Worm (Caenorhabditis elegans) whole organism, L4 larva: Measurements from ENCODE around the gene K10D6.4.

Experiments
- F10B5.3 ChIP-seq: sonication (generic microtip); optimal IDR thresholded peaks from 2 replicates; lab custom pipeline; 2016; ENCODE audit warnings: mild to moderate bottlenecking, missing genetic modification characterization, missing compliant biosample characterization
- T20F7.1 ChIP-seq: fragments of 200-800 bp; sonication (Bioruptor generic); optimal IDR thresholded peaks from 2 replicates; lab custom pipeline; 2018; ENCODE audit warnings: mild to moderate bottlenecking, missing genetic modification characterization, missing compliant biosample characterization
- T26A8.4 ChIP-seq: fragments of 200-800 bp; sonication (Bioruptor generic); IDR thresholded peaks from 2 replicates; pipeline ENCODE4 v1.3.6; 2022; ENCODE audit warnings: missing genetic modification characterization, missing compliant biosample characterization
- Y5F2A.4 ChIP-seq: fragments of 200-800 bp; sonication (Bioruptor generic); optimal IDR thresholded peaks from 2 replicates; lab custom pipeline; 2018; ENCODE audit warnings: mild to moderate bottlenecking, missing genetic modification characterization, missing compliant biosample characterization
- ZK337.2 ChIP-seq: fragments of 200-800 bp; sonication (Bioruptor generic); IDR thresholded peaks from 2 replicates; pipeline ENCODE4 v1.3.6; 2022; ENCODE audit warnings: missing genetic modification reagents, missing genetic modification characterization, missing compliant biosample characterization
- aha-1 ChIP-seq: fragments of 150-350 bp; peaks from one replicate; lab custom pipeline; 2014; ENCODE audit warnings: missing biosample characterization, missing genetic modification characterization
- arid-1 ChIP-seq: fragments of 200-800 bp; sonication (Bioruptor generic); conservative IDR thresholded peaks from 2 replicates; pipeline ENCODE4 v1.3.6; 2022; ENCODE audit warnings: missing genetic modification reagents, missing genetic modification characterization, missing compliant biosample characterization
- attf-4 ChIP-seq: sonication (generic microtip); optimal IDR thresholded peaks from 3 replicates; lab custom pipeline; 2017; ENCODE audit warnings: missing biosample characterization, missing genetic modification characterization
- ceh-20 ChIP-seq: fragments of 200-800 bp; sonication (Bioruptor generic); IDR thresholded peaks from 2 replicates; pipeline ENCODE4 v1.3.6; 2022; ENCODE audit warnings: missing genetic modification reagents, missing genetic modification characterization, missing compliant biosample characterization
- ceh-62 ChIP-seq: sonication (generic microtip); optimal IDR thresholded peaks from 2 replicates; lab custom pipeline; 2017; ENCODE audit warnings: missing biosample characterization, missing genetic modification characterization
- ceh-82 ChIP-seq: sonication (generic microtip); optimal IDR thresholded peaks from 2 replicates; lab custom pipeline; 2017; ENCODE audit warnings: missing biosample characterization, missing genetic modification characterization
- cey-2 ChIP-seq: sonication (generic microtip); optimal IDR thresholded peaks from 3 replicates; lab custom pipeline; 2017; ENCODE audit warnings: missing genetic modification characterization, mild to moderate bottlenecking, missing compliant biosample characterization, antibody characterized with exemption, borderline replicate concordance; ENCODE audit not compliant: insufficient read depth
- ctbp-1 ChIP-seq: fragments of 200-800 bp; sonication (Bioruptor generic); IDR thresholded peaks from 2 replicates; pipeline ENCODE4 v1.3.6; 2022; ENCODE audit warnings: missing genetic modification reagents, missing genetic modification characterization, missing compliant biosample characterization
- daf-16 ChIP-seq, 3 experiments: sonication (generic microtip); optimal IDR thresholded peaks; 2 replicates each; lab custom pipeline; 2016 to 2017; ENCODE audit warnings: missing genetic modification characterization in 3 of 3, missing genetic modification reagents in 3 of 3, mild to moderate bottlenecking in 2 of 3, missing compliant biosample characterization in 2 of 3, missing biosample characterization in 1 of 3, moderate library complexity in 1 of 3
- daf-8 ChIP-seq: fragments of 200-800 bp; sonication (Bioruptor generic); IDR thresholded peaks from 2 replicates; pipeline ENCODE4 v1.3.6; 2022; ENCODE audit warnings: missing genetic modification characterization, missing compliant biosample characterization
- dmd-6 ChIP-seq: fragments of 200-800 bp; sonication (Bioruptor generic); IDR thresholded peaks from 2 replicates; pipeline ENCODE4 v1.3.6; 2022; ENCODE audit warnings: missing genetic modification reagents, missing genetic modification characterization, missing compliant biosample characterization
- egl-43 ChIP-seq: fragments of 200-800 bp; sonication (Bioruptor generic); IDR thresholded peaks from 2 replicates; pipeline ENCODE4 v1.3.6; 2022; ENCODE audit warnings: missing genetic modification reagents, missing genetic modification characterization, missing compliant biosample characterization
- fos-1 ChIP-seq: fragments of 150-350 bp; optimal IDR thresholded peaks from 2 replicates; lab custom pipeline; 2014; ENCODE audit warnings: missing biosample characterization, missing genetic modification characterization
- hif-1 ChIP-seq, 2 experiments: sonication (generic microtip); optimal IDR thresholded peaks; 2 replicates each; lab custom pipeline; 2016 to 2017; ENCODE audit warnings: missing compliant biosample characterization in 2 of 2, missing genetic modification characterization in 2 of 2, missing genetic modification reagents in 2 of 2, missing genotype in 2 of 2, mild to moderate bottlenecking in 1 of 2
- hlh-11 ChIP-seq: fragments of 200-800 bp; sonication (Bioruptor generic); optimal IDR thresholded peaks from 2 replicates; lab custom pipeline; 2018; ENCODE audit warnings: mild to moderate bottlenecking, missing genetic modification characterization, missing compliant biosample characterization
- lim-7 ChIP-seq: fragments of 200-800 bp; sonication (Bioruptor generic); IDR thresholded peaks from 2 replicates; pipeline ENCODE4 v1.3.6; 2022; ENCODE audit warnings: missing genetic modification characterization, missing compliant biosample characterization
- lin-1 ChIP-seq: fragments of 200-800 bp; sonication (Bioruptor generic); IDR thresholded peaks from 2 replicates; pipeline ENCODE4 v1.3.6; 2022; ENCODE audit warnings: missing genetic modification reagents, missing genetic modification characterization, missing compliant biosample characterization
- lin-15B ChIP-seq: fragments of 150-350 bp; sonication (generic microtip); optimal IDR thresholded peaks from 3 replicates; lab custom pipeline; 2014; ENCODE audit warnings: missing biosample characterization, missing genetic modification characterization
- lin-29 ChIP-seq: fragments of 200-800 bp; sonication (Bioruptor generic); IDR thresholded peaks from 2 replicates; pipeline ENCODE4 v1.3.6; 2022; ENCODE audit warnings: missing genetic modification reagents, missing genetic modification characterization, missing compliant biosample characterization
- lsy-2 ChIP-seq, 2 experiments: fragments of 150-350 bp in 1 of 2; sonication (generic microtip) in 1 of 2; optimal IDR thresholded peaks; 2 replicates each; lab custom pipeline; 2014 to 2017; ENCODE audit warnings: missing biosample characterization in 2 of 2, missing genetic modification characterization in 2 of 2
- mdl-1 ChIP-seq, 2 experiments: fragments of 150-350 bp in 1 of 2; sonication (generic microtip) in 1 of 2; optimal IDR thresholded peaks; 2 replicates each; lab custom pipeline; 2014 to 2017; ENCODE audit warnings: missing biosample characterization in 2 of 2, missing genetic modification characterization in 2 of 2
- mdt-29 ChIP-seq: fragments of 200-800 bp; sonication (Bioruptor generic); IDR thresholded peaks from 2 replicates; pipeline ENCODE4 v1.3.6; 2022; ENCODE audit warnings: missing genetic modification reagents, missing genetic modification characterization, missing compliant biosample characterization
- mxl-3 ChIP-seq: fragments of 200-800 bp; sonication (Bioruptor generic); optimal IDR thresholded peaks from 2 replicates; lab custom pipeline; 2018; ENCODE audit warnings: mild to moderate bottlenecking, missing genetic modification characterization, missing compliant biosample characterization
- nhr-11 ChIP-seq: fragments of 150-350 bp; optimal IDR thresholded peaks from 2 replicates; lab custom pipeline; 2014; ENCODE audit warnings: missing biosample characterization, missing genetic modification characterization
- nhr-28 ChIP-seq: fragments of 150-350 bp; optimal IDR thresholded peaks from 2 replicates; lab custom pipeline; 2014; ENCODE audit warnings: missing biosample characterization, missing genetic modification characterization
- php-3 ChIP-seq: fragments of 200-800 bp; sonication (Bioruptor generic); IDR thresholded peaks from 2 replicates; pipeline ENCODE4 v1.3.6; 2022; ENCODE audit warnings: missing genetic modification reagents, missing genetic modification characterization, missing compliant biosample characterization
- pqm-1 ChIP-seq: sonication (generic microtip); optimal IDR thresholded peaks from 2 replicates; lab custom pipeline; 2017; ENCODE audit warnings: missing biosample characterization, missing genetic modification characterization
- tag-97 ChIP-seq: fragments of 200-800 bp; sonication (Bioruptor generic); IDR thresholded peaks from 2 replicates; pipeline ENCODE4 v1.3.6; 2022; ENCODE audit warnings: missing genetic modification characterization, missing compliant biosample characterization
- zag-1 ChIP-seq: fragments of 150-350 bp; optimal IDR thresholded peaks from 2 replicates; lab custom pipeline; 2014; ENCODE audit warnings: missing biosample characterization, missing genetic modification characterization

The K10D6.4 gene

DNA sequence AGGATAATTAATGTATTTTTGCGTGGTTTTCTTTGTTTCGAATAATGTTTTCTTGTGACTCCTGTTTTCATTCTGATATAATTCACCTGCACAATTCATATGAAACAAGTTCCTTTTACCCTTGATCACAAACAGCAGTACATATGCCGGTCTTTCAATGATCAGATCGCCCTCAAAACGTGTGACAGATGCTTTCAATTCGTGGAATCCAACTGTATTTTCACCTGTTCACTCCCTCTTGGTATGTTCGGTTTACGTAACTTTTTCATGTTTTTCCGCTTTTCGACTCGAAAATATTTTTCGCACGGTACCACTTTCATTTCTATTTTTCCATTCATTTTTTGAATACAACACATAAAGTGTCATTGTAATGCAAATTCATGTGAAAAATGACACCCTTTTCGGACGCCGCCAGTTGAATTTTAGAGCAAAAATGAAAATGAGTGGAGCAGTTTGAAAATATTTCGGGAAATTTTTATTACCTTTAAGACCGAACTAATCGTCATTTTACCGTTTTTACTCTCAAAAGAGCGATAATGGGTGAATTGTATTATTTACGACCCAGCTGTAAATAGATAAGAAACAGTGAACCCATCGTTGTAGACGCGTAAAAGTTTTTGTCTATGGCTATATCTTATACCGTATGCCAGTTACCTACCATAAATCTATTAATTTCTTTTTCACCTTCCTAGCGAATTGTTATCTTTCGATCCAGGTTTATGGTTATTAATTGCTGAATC is at the start of gene K10D6.4:
Gene K10D6.4 (plus strand): TSS at position 100 of the 740 bp plus-strand sequence.
- no peak for TF ChIP-seq daf-8 (GFP tag; lab: Robert Waterston, UW)
- peak; percentile 22 for TF ChIP-seq hlh-11 (tag; lab: Kevin White, UChicago)
- no peak for TF ChIP-seq zag-1
- TF ChIP-seq daf-16 (GFP tag; optimal IDR thresholded peaks at IDR 0.05; lab: Kevin White, UChicago) = no peak
- TF ChIP-seq daf-16 (tag; optimal IDR thresholded peaks at IDR 0.05; lab: Kevin White, UChicago) = peak; percentile 47
- no peak for TF ChIP-seq mxl-3 (GFP tag; lab: Kevin White, UChicago)
- TF ChIP-seq php-3 (GFP tag; lab: Robert Waterston, UW) = peak; percentile 90
- TF ChIP-seq nhr-28 (tag; lab: Kevin White, UChicago) = peak; percentile 60
- TF ChIP-seq pqm-1 (tag; lab: Kevin White, UChicago) = peak; percentile 59
- TF ChIP-seq cey-2 (tag; lab: Kevin White, UChicago) = no peak
- no peak for TF ChIP-seq attf-4 (tag; lab: Kevin White, UChicago)
- 0 out of 2 replicates have a peak, but pooled peaks have one; percentile 53 for TF ChIP-seq ceh-20 (GFP tag; lab: Robert Waterston, UW)
- TF ChIP-seq lin-1 = no peak
- no peak for TF ChIP-seq arid-1 (GFP tag; lab: Robert Waterston, UW)
- TF ChIP-seq T26A8.4 = no peak

DNA sequence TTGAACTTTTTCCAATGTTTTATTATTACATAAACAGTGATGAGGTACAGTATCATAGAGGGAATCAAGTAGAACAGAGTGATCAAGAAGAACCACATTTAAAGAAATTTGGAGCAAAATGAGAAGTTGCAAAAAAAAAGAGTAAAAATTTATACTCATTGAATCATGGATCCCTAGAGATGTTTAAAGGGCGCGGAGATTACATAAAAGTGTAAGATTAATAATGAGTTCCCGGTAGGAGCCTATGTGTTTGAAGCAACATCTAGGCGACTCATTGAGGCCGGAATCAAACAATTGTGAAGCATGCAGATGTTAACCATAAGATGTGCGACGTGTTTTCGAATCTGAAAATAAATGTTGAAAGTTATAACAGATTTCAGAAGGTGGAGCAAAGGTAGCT is 49.4 kb upstream of the K10D6.4 start, which contains the start of gene srg-39:
Gene srg-39 (minus strand): TSS at position 101 of the 400 bp plus-strand sequence.
- TF ChIP-seq Y5F2A.4 (GFP tag; lab: Kevin White, UChicago) = no peak
- TF ChIP-seq fos-1 (tag; lab: Kevin White, UChicago) = no peak
- TF ChIP-seq T20F7.1 = no peak
- no peak for TF ChIP-seq dmd-6
- no peak for TF ChIP-seq mdt-29 (GFP tag; lab: Robert Waterston, UW)
- no peak for TF ChIP-seq egl-43
- TF ChIP-seq lin-29 (GFP tag; lab: Robert Waterston, UW) = no peak
- TF ChIP-seq ceh-82 (tag; lab: Kevin White, UChicago) = no peak
- TF ChIP-seq ceh-20 (GFP tag; lab: Robert Waterston, UW) = no peak
- no peak for TF ChIP-seq ctbp-1 (GFP tag; lab: Robert Waterston, UW)
- TF ChIP-seq lin-15B (tag; lab: Kevin White, UChicago) = no peak
- no peak for TF ChIP-seq nhr-11 (tag; lab: Kevin White, UChicago)

- no peak for TF ChIP-seq ZK337.2
- TF ChIP-seq tag-97 = no peak
- no peak for TF ChIP-seq ceh-62 (tag; lab: Kevin White, UChicago)
- no peak for TF ChIP-seq daf-16 (GFP tag; optimal IDR thresholded peaks at IDR 0.05; lab: Kevin White, UChicago)
- TF ChIP-seq daf-16 (tag; optimal IDR thresholded peaks at IDR 0.05; lab: Kevin White, UChicago) = no peak
- no peak for TF ChIP-seq F10B5.3 (tag; lab: Kevin White, UChicago)
- TF ChIP-seq lim-7 (GFP tag; lab: Robert Waterston, UW) = no peak
- no peak for TF ChIP-seq arid-1 (GFP tag; lab: Robert Waterston, UW)
- no peak for TF ChIP-seq lsy-2 (tag; optimal IDR thresholded peaks at IDR 0.05; lab: Kevin White, UChicago)
- TF ChIP-seq hif-1 (tag; optimal IDR thresholded peaks at IDR 0.05; lab: Kevin White, UChicago) = no peak
- no peak for TF ChIP-seq cey-2 (tag; lab: Kevin White, UChicago)
Observed at ce11 chrV:11155553-11155952, 46.2 kb upstream of the K10D6.4 start, which contains the start of gene srg-38. Gene srg-38 (minus strand): TSS chrV:11155653.

ce11 chrV:11156589-11156988 is 45.1 kb upstream of the K10D6.4 start:
- no peak for TF ChIP-seq egl-43
- no peak for TF ChIP-seq aha-1
- TF ChIP-seq T26A8.4 = no peak
- TF ChIP-seq mdl-1 (tag; optimal IDR thresholded peaks at IDR 0.05; lab: Kevin White, UChicago) = no peak
- TF ChIP-seq F10B5.3 (tag; lab: Kevin White, UChicago) = no peak
